Worm (Caenorhabditis elegans) whole organism, early embryonic: ENCODE results near the gene K10D2.8.

Experiments used
- B0310.2 ChIP-seq: sonication (generic microtip); optimal IDR thresholded peaks from 2 replicates; lab custom pipeline; 2016; ENCODE audit warnings: mild to moderate bottlenecking, missing genetic modification characterization, missing compliant biosample characterization
- F13C5.2 ChIP-seq: sonication (generic microtip); optimal IDR thresholded peaks from 2 replicates; lab custom pipeline; 2017; ENCODE audit warnings: mild to moderate bottlenecking, missing genetic modification characterization, inconsistent platforms, missing compliant biosample characterization
- aly-1 ChIP-seq: sonication (generic microtip); optimal IDR thresholded peaks from 2 replicates; lab custom pipeline; 2016; ENCODE audit warnings: missing genetic modification characterization, missing compliant biosample characterization
- ama-1 ChIP-seq: fragments of 150-350 bp; optimal IDR thresholded peaks from 2 replicates; lab custom pipeline; 2014
- ceh-13 ChIP-seq: fragments of 200-800 bp; sonication (Bioruptor generic); optimal IDR thresholded peaks from 2 replicates; lab custom pipeline; 2018; ENCODE audit warnings: mild to moderate bottlenecking, missing genetic modification characterization, missing compliant biosample characterization
- ceh-36 ChIP-seq: sonication (generic microtip); optimal IDR thresholded peaks from 2 replicates; lab custom pipeline; 2016; ENCODE audit warnings: missing genetic modification characterization, inconsistent platforms, missing compliant biosample characterization
- ets-7 ChIP-seq: sonication (generic microtip); optimal IDR thresholded peaks from 2 replicates; lab custom pipeline; 2016; ENCODE audit warnings: missing genotype, missing genetic modification characterization, missing compliant biosample characterization
- flt-1 ChIP-seq: fragments of 200-800 bp; sonication (Bioruptor generic); IDR thresholded peaks from 2 replicates; pipeline ENCODE4 v1.3.6; 2022; ENCODE audit warnings: missing genetic modification characterization, missing compliant biosample characterization
- hmbx-1 ChIP-seq: sonication (generic microtip); optimal IDR thresholded peaks from 2 replicates; lab custom pipeline; 2016; ENCODE audit warnings: mild to moderate bottlenecking, missing genetic modification characterization, missing compliant biosample characterization
- hmg-4 ChIP-seq: fragments of 200-800 bp; sonication (Bioruptor generic); optimal IDR thresholded peaks from 2 replicates; lab custom pipeline; 2018; ENCODE audit warnings: mild to moderate bottlenecking, missing genetic modification characterization, missing compliant biosample characterization
- hnd-1 ChIP-seq: sonication (generic microtip); optimal IDR thresholded peaks from 2 replicates; lab custom pipeline; 2016; ENCODE audit warnings: missing genetic modification characterization, missing compliant biosample characterization
- pes-1 ChIP-seq: fragments of 200-800 bp; sonication (Bioruptor generic); IDR thresholded peaks from 2 replicates; pipeline ENCODE4 v1.3.6; 2022; ENCODE audit warnings: missing genetic modification reagents, missing genetic modification characterization, missing compliant biosample characterization
- scrt-1 ChIP-seq: fragments of 200-800 bp; sonication (Bioruptor generic); IDR thresholded peaks from 2 replicates; pipeline ENCODE4 v1.3.6; 2022; ENCODE audit warnings: missing genetic modification characterization, missing compliant biosample characterization
- sea-1 ChIP-seq: fragments of 200-800 bp; sonication (Bioruptor generic); conservative IDR thresholded peaks from 2 replicates; pipeline ENCODE4 v1.3.6; 2022; ENCODE audit warnings: missing genetic modification characterization, missing compliant biosample characterization
- tbx-11 ChIP-seq: fragments of 200-800 bp; sonication (Bioruptor generic); IDR thresholded peaks from 2 replicates; pipeline ENCODE4 v1.3.6; 2022; ENCODE audit warnings: missing genetic modification characterization, missing compliant biosample characterization
- tbx-37 ChIP-seq: fragments of 200-800 bp; sonication (Bioruptor generic); conservative IDR thresholded peaks from 2 replicates; pipeline ENCODE4 v1.3.6; 2022; ENCODE audit warnings: missing genetic modification reagents, missing genetic modification characterization, missing compliant biosample characterization
- tra-4 ChIP-seq: sonication (generic microtip); optimal IDR thresholded peaks from 2 replicates; lab custom pipeline; 2017; ENCODE audit warnings: missing genetic modification characterization, missing compliant biosample characterization

The K10D2.8 gene

DNA sequence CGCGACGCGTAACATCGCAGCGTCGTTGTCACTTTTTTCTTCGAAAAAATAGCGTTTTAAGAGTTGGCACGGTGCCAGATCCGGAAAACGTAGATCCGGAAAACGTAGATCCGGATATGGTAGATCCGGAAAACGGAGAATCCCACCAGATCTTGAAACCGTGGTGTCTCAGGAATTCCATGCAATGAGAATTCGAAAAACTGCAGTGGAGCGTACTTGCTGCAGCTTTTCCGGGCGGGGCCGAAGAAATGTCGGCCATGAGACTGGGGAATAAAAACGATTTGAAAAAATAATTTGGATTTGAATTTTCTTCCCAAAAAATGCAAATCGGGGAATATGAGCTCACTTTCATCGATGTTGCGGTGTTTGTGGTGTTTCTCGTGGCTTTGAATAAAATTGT, 16.1 kb upstream of the K10D2.8 start, which contains the start of gene K10D2.5:
K10D2.5 (plus strand) TSS at position 251 of the 400 bp plus-strand sequence.
- TF ChIP-seq flt-1 (GFP tag; lab: Robert Waterston, UW) (peak; percentile 75), aly-1 (tag; lab: Kevin White, UChicago) (peak; percentile 16), hmg-4 (peak; percentile 53), ceh-13 (GFP tag; lab: Kevin White, UChicago) (peak; percentile 10), tra-4 (no peak), F13C5.2 (tag; lab: Kevin White, UChicago) (peak; percentile 50), tbx-11 (GFP tag; lab: Robert Waterston, UW) (peak; percentile 68; the same call in 1 of the 2 replicates), B0310.2 (tag; lab: Kevin White, UChicago) (peak; percentile 26), ceh-36 (tag; lab: Kevin White, UChicago) (peak; percentile 13), tbx-37 (GFP tag; lab: Robert Waterston, UW) (peak; percentile 93), ama-1 (lab: Kevin White, UChicago) (no peak), scrt-1 (peak; percentile 60; the same call in 1 of the 2 replicates), hmbx-1 (tag; lab: Kevin White, UChicago) (no peak), pes-1 (GFP tag; lab: Robert Waterston, UW) (peak; percentile 88), sea-1 (GFP tag; lab: Robert Waterston, UW) (peak; percentile 81), ets-7 (tag; lab: Kevin White, UChicago) (peak; percentile 82), hnd-1 (peak; percentile 33)

ce11 chrIII:5173139-5173538, 15.4 kb upstream of the K10D2.8 start, which contains the start of gene emb-1:
TSS of gene emb-1 (plus strand) at chrIII:5173439.
- TF ChIP-seq tra-4, result no peak
- no peak for TF ChIP-seq sea-1 (GFP tag; lab: Robert Waterston, UW)
- TF ChIP-seq ceh-36 (tag; lab: Kevin White, UChicago), result no peak
- no peak for TF ChIP-seq hmg-4
- no peak for TF ChIP-seq hnd-1

DNA sequence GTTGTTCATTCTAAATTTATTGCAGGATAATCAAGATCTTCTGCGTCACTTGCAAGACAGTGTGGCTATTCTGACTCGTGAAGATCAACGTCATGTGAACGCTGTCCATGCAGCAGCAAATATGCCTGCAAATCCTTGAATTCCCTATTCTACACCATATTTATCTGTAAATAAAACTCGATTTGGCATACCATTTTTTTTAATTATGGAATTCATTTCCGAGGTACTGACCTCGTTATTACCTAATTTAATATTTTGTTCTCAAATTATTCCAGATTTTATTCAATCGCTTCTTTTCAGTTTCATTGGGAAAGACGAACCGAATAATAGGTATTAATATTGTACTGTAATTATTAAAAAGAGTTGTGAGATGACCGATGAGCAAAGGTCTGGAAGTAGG, 14.9 kb upstream of the K10D2.8 start, which contains the start of gene cid-1:
cid-1 (plus strand) TSS at position 301 of the 400 bp plus-strand sequence.
- no peak for TF ChIP-seq sea-1 (GFP tag; lab: Robert Waterston, UW)
- TF ChIP-seq ama-1 (lab: Kevin White, UChicago), result no peak
- TF ChIP-seq ceh-36 (tag; lab: Kevin White, UChicago), result no peak
- no peak for TF ChIP-seq scrt-1
- TF ChIP-seq hnd-1, result no peak
- TF ChIP-seq pes-1 (GFP tag; lab: Robert Waterston, UW), result no peak
- TF ChIP-seq tra-4, result no peak
- no peak for TF ChIP-seq ets-7 (tag; lab: Kevin White, UChicago)
- TF ChIP-seq hmbx-1 (tag; lab: Kevin White, UChicago), result no peak
- TF ChIP-seq hmg-4, result no peak
- no peak for TF ChIP-seq aly-1 (tag; lab: Kevin White, UChicago)
- no peak for TF ChIP-seq F13C5.2 (tag; lab: Kevin White, UChicago)
- no peak for TF ChIP-seq B0310.2 (tag; lab: Kevin White, UChicago)

DNA sequence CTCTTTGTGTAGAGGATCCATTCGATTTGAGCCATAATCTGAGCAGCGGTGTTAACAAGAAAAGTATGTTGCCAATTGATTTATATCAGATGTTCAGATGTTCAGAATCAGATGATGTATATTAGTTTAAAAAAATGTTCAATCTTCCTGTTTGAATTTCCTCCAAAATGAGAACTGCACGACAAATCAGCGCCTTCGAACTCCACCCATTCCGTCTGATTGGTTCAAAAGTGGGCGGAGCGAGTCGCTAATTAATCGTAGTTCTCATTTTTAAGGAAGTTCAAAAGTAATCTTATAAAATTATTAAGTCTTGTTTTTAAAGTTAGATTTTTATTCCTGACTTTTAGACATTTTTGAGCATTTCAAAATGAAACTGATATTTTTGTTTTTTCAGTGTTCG, 9.4 kb upstream of the K10D2.8 start:
- TF ChIP-seq B0310.2 (tag; lab: Kevin White, UChicago), result no peak
- no peak for TF ChIP-seq hmg-4
- TF ChIP-seq ceh-36 (tag; lab: Kevin White, UChicago), result no peak
- TF ChIP-seq flt-1 (GFP tag; lab: Robert Waterston, UW), result no peak
- TF ChIP-seq scrt-1, result no peak
- no peak for TF ChIP-seq ets-7 (tag; lab: Kevin White, UChicago)
- TF ChIP-seq tra-4, result no peak
- TF ChIP-seq pes-1 (GFP tag; lab: Robert Waterston, UW), result no peak
- no peak for TF ChIP-seq ceh-13 (GFP tag; lab: Kevin White, UChicago)
- TF ChIP-seq ama-1 (lab: Kevin White, UChicago), result no peak
- no peak for TF ChIP-seq tbx-37 (GFP tag; lab: Robert Waterston, UW)
- TF ChIP-seq F13C5.2 (tag; lab: Kevin White, UChicago), result no peak
- no peak for TF ChIP-seq tbx-11 (GFP tag; lab: Robert Waterston, UW)
- no peak for TF ChIP-seq hmbx-1 (tag; lab: Kevin White, UChicago)
- TF ChIP-seq aly-1 (tag; lab: Kevin White, UChicago), result no peak

DNA sequence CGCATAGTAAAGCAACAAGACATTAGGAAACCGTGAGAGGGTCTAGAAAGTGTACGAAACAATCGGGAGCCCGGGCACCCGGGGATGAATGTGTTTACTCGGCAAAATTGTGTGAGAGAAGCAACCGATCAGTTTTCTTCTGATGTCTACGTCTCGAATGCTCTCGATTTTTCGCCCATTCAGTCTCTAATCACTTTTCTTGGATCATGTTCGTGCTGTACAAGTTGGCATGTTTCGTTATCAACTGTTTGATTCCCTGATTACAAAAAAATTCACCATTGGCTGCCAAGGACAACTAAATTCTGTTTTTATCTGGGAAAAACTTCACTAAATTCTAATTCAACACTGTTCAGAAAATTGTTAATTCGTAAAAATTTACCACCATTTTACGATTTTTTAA, 7.9 kb upstream of the K10D2.8 start:
- TF ChIP-seq hnd-1, result no peak
- TF ChIP-seq ceh-13 (GFP tag; lab: Kevin White, UChicago), result no peak
- TF ChIP-seq sea-1 (GFP tag; lab: Robert Waterston, UW), result no peak
- TF ChIP-seq tra-4, result no peak
- TF ChIP-seq ceh-36 (tag; lab: Kevin White, UChicago), result no peak
- no peak for TF ChIP-seq pes-1 (GFP tag; lab: Robert Waterston, UW)
- no peak for TF ChIP-seq F13C5.2 (tag; lab: Kevin White, UChicago)
- no peak for TF ChIP-seq scrt-1
- no peak for TF ChIP-seq hmbx-1 (tag; lab: Kevin White, UChicago)
- TF ChIP-seq hmg-4, result no peak
- TF ChIP-seq ets-7 (tag; lab: Kevin White, UChicago), result no peak
- no peak for TF ChIP-seq aly-1 (tag; lab: Kevin White, UChicago)
- no peak for TF ChIP-seq ama-1 (lab: Kevin White, UChicago)
- no peak for TF ChIP-seq B0310.2 (tag; lab: Kevin White, UChicago)
- no peak for TF ChIP-seq tbx-37 (GFP tag; lab: Robert Waterston, UW)

DNA sequence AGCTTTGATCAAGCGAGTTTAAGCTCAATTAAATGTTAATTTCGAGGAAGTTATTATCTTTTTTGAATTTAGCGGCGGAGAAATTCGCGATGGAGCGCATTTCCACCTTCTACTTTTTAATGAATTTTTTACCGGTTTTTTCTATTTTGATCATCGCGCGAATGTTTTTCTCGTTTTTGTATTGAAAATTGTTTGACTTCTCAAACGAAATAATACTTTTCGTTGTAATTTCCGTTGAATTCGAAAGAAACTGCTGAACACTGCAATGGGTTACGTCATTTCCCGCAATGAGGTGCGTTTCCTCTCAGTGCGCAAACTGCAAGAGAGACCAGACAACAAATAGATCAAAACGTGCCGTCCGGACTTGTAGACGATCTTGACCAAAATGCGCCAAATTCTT, 7.3 kb upstream of the K10D2.8 start:
- no peak for TF ChIP-seq hmg-4
- no peak for TF ChIP-seq ceh-36 (tag; lab: Kevin White, UChicago)
- TF ChIP-seq scrt-1, result no peak
- TF ChIP-seq aly-1 (tag; lab: Kevin White, UChicago), result no peak
- TF ChIP-seq B0310.2 (tag; lab: Kevin White, UChicago), result no peak
- no peak for TF ChIP-seq ets-7 (tag; lab: Kevin White, UChicago)
- no peak for TF ChIP-seq tra-4
- TF ChIP-seq flt-1 (GFP tag; lab: Robert Waterston, UW), result no peak
- no peak for TF ChIP-seq hmbx-1 (tag; lab: Kevin White, UChicago)
- no peak for TF ChIP-seq sea-1 (GFP tag; lab: Robert Waterston, UW)
- no peak for TF ChIP-seq F13C5.2 (tag; lab: Kevin White, UChicago)
- no peak for TF ChIP-seq pes-1 (GFP tag; lab: Robert Waterston, UW)
- no peak for TF ChIP-seq ama-1 (lab: Kevin White, UChicago)
- TF ChIP-seq tbx-37 (GFP tag; lab: Robert Waterston, UW), result no peak
- TF ChIP-seq hnd-1, result no peak
- TF ChIP-seq ceh-13 (GFP tag; lab: Kevin White, UChicago), result no peak
- TF ChIP-seq tbx-11 (GFP tag; lab: Robert Waterston, UW), result no peak
